Worm (Caenorhabditis elegans) whole organism, late embryonic: ENCODE measurements around the gene F46G10.2.

Experiments
- C08G9.2 ChIP-seq: sonication (generic microtip); optimal IDR thresholded peaks from 2 replicates; lab custom pipeline; 2016; ENCODE audit warnings: mild to moderate bottlenecking, missing genetic modification characterization, moderate library complexity, missing compliant biosample characterization
- C38D4.7 ChIP-seq: fragments of 200-800 bp; sonication (Bioruptor generic); optimal IDR thresholded peaks from 2 replicates; lab custom pipeline; 2018; ENCODE audit warnings: mild to moderate bottlenecking, missing genetic modification characterization, moderate library complexity, missing compliant biosample characterization
- F13H6.1 ChIP-seq: sonication (generic microtip); optimal IDR thresholded peaks from 2 replicates; lab custom pipeline; 2016; ENCODE audit warnings: missing genetic modification characterization, missing compliant biosample characterization
- K02D7.2 ChIP-seq: sonication (generic microtip); optimal IDR thresholded peaks from 2 replicates; lab custom pipeline; 2017; ENCODE audit warnings: mild to moderate bottlenecking, missing genetic modification characterization, missing compliant biosample characterization
- T23F11.4 ChIP-seq: fragments of 200-800 bp; sonication (Bioruptor generic); optimal IDR thresholded peaks from 2 replicates; lab custom pipeline; 2018; ENCODE audit warnings: mild to moderate bottlenecking, missing genetic modification characterization, missing compliant biosample characterization
- Y22D7AL.16 ChIP-seq: sonication (generic microtip); optimal IDR thresholded peaks from 2 replicates; lab custom pipeline; 2016; ENCODE audit warnings: missing genetic modification characterization, missing compliant biosample characterization
- ahr-1 ChIP-seq: sonication (generic microtip); optimal IDR thresholded peaks from 2 replicates; lab custom pipeline; 2016; ENCODE audit warnings: missing genetic modification characterization, missing compliant biosample characterization
- ama-1 ChIP-seq: fragments of 150-350 bp; optimal IDR thresholded peaks from 2 replicates; lab custom pipeline; 2014
- ceh-14 ChIP-seq: sonication (generic microtip); optimal IDR thresholded peaks from 2 replicates; lab custom pipeline; 2016; ENCODE audit warnings: missing genotype, missing genetic modification characterization, missing compliant biosample characterization
- ceh-18 ChIP-seq: sonication (generic microtip); optimal IDR thresholded peaks from 2 replicates; lab custom pipeline; 2016; ENCODE audit warnings: missing genetic modification characterization, missing compliant biosample characterization
- ceh-2 ChIP-seq: sonication (generic microtip); optimal IDR thresholded peaks from 2 replicates; lab custom pipeline; 2016; ENCODE audit warnings: missing genotype, missing genetic modification characterization, missing compliant biosample characterization
- ceh-22 ChIP-seq: sonication (generic microtip); optimal IDR thresholded peaks from 2 replicates; lab custom pipeline; 2017; ENCODE audit warnings: missing biosample characterization, missing genetic modification characterization
- ceh-30 ChIP-seq: fragments of 150-350 bp; optimal IDR thresholded peaks from 2 replicates; lab custom pipeline; 2014; ENCODE audit warnings: missing biosample characterization, missing genetic modification characterization
- ceh-45 ChIP-seq: fragments of 200-800 bp; sonication (Bioruptor generic); IDR thresholded peaks from 2 replicates; pipeline ENCODE4 v1.3.6; 2022; ENCODE audit warnings: missing genetic modification reagents, missing genetic modification characterization, missing compliant biosample characterization
- ceh-48 ChIP-seq: sonication (generic microtip); optimal IDR thresholded peaks from 2 replicates; lab custom pipeline; 2016; ENCODE audit warnings: missing genetic modification characterization, inconsistent platforms, missing compliant biosample characterization
- ceh-6 ChIP-seq: fragments of 200-800 bp; sonication (Bioruptor generic); optimal IDR thresholded peaks from 2 replicates; lab custom pipeline; 2018; ENCODE audit warnings: mild to moderate bottlenecking, missing genetic modification characterization, missing compliant biosample characterization
- che-1 ChIP-seq: sonication (generic microtip); optimal IDR thresholded peaks from 2 replicates; lab custom pipeline; 2016; ENCODE audit warnings: mild to moderate bottlenecking, missing genetic modification characterization, missing compliant biosample characterization
- fkh-10 ChIP-seq: fragments of 150-350 bp; optimal IDR thresholded peaks from 2 replicates; lab custom pipeline; 2014; ENCODE audit warnings: missing biosample characterization, missing genetic modification reagents, missing genetic modification characterization
- fkh-6 ChIP-seq: sonication (generic microtip); optimal IDR thresholded peaks from 2 replicates; lab custom pipeline; 2016; ENCODE audit warnings: missing genetic modification characterization, missing compliant biosample characterization
- hlh-13 ChIP-seq: fragments of 200-800 bp; sonication (Bioruptor generic); optimal IDR thresholded peaks from 2 replicates; lab custom pipeline; 2018; ENCODE audit warnings: mild to moderate bottlenecking, missing genetic modification characterization, missing compliant biosample characterization
- hlh-6 ChIP-seq: sonication (generic microtip); optimal IDR thresholded peaks from 2 replicates; lab custom pipeline; 2016; ENCODE audit warnings: missing genotype, missing genetic modification characterization, missing compliant biosample characterization
- hlh-8 ChIP-seq: sonication (generic microtip); optimal IDR thresholded peaks from 2 replicates; lab custom pipeline; 2016; ENCODE audit warnings: missing genotype, missing genetic modification characterization, missing compliant biosample characterization
- madf-2 ChIP-seq: sonication (generic microtip); optimal IDR thresholded peaks from 2 replicates; lab custom pipeline; 2017; ENCODE audit warnings: missing genetic modification characterization, missing compliant biosample characterization
- nhr-11 ChIP-seq: fragments of 150-350 bp; optimal IDR thresholded peaks from 2 replicates; lab custom pipeline; 2014; ENCODE audit warnings: missing biosample characterization, missing genetic modification characterization
- npax-4 ChIP-seq: sonication (generic microtip); optimal IDR thresholded peaks from 2 replicates; lab custom pipeline; 2016; ENCODE audit warnings: missing genetic modification characterization, missing compliant biosample characterization
- odd-2 ChIP-seq: sonication (generic microtip); optimal IDR thresholded peaks from 2 replicates; lab custom pipeline; 2017; ENCODE audit warnings: antibody characterized with exemption, mild to moderate bottlenecking, missing genetic modification characterization, missing compliant biosample characterization
- pag-3 ChIP-seq: sonication (generic microtip); optimal IDR thresholded peaks from 2 replicates; lab custom pipeline; 2016; ENCODE audit warnings: missing compliant biosample characterization, missing genetic modification characterization, borderline replicate concordance
- pat-9 ChIP-seq: fragments of 200-800 bp; sonication (Bioruptor generic); optimal IDR thresholded peaks from 2 replicates; lab custom pipeline; 2018; ENCODE audit warnings: mild to moderate bottlenecking, missing genetic modification characterization, moderate library complexity, missing compliant biosample characterization
- pax-1 ChIP-seq: fragments of 150-350 bp; optimal IDR thresholded peaks from 2 replicates; lab custom pipeline; 2014; ENCODE audit warnings: missing biosample characterization, missing genetic modification characterization
- pha-2 ChIP-seq: sonication (generic microtip); optimal IDR thresholded peaks from 2 replicates; lab custom pipeline; 2017; ENCODE audit warnings: mild to moderate bottlenecking, missing genetic modification characterization, missing compliant biosample characterization
- pha-4 ChIP-seq: fragments of 150-350 bp; optimal IDR thresholded peaks from 2 replicates; lab custom pipeline; 2018; ENCODE audit warnings: missing biosample characterization, missing genetic modification reagents, missing genetic modification characterization
- pqm-1 ChIP-seq: sonication (generic microtip); optimal IDR thresholded peaks from 2 replicates; lab custom pipeline; 2016; ENCODE audit warnings: missing genetic modification characterization, missing compliant biosample characterization
- pros-1 ChIP-seq: fragments of 150-350 bp; optimal IDR thresholded peaks from 2 replicates; lab custom pipeline; 2014; ENCODE audit warnings: missing biosample characterization, missing genetic modification reagents, missing genetic modification characterization
- ref-2 ChIP-seq: sonication (generic microtip); optimal IDR thresholded peaks from 2 replicates; lab custom pipeline; 2016; ENCODE audit warnings: missing genetic modification characterization, missing compliant biosample characterization
- rnt-1 ChIP-seq: sonication (generic microtip); optimal IDR thresholded peaks from 2 replicates; lab custom pipeline; 2016; ENCODE audit warnings: missing genetic modification characterization, missing compliant biosample characterization
- sox-4 ChIP-seq: sonication (generic microtip); optimal IDR thresholded peaks from 2 replicates; lab custom pipeline; 2017; ENCODE audit warnings: mild to moderate bottlenecking, missing genetic modification characterization, inconsistent platforms, missing compliant biosample characterization
- syd-9 ChIP-seq: sonication (generic microtip); optimal IDR thresholded peaks from 2 replicates; lab custom pipeline; 2016; ENCODE audit warnings: mild to moderate bottlenecking, missing genetic modification characterization, moderate library complexity, missing compliant biosample characterization
- tbx-7 ChIP-seq: sonication (generic microtip); optimal IDR thresholded peaks from 2 replicates; lab custom pipeline; 2016; ENCODE audit warnings: missing genotype, missing genetic modification characterization, missing compliant biosample characterization
- ttx-3 ChIP-seq: sonication (generic microtip); optimal IDR thresholded peaks from 2 replicates; lab custom pipeline; 2016; ENCODE audit warnings: missing genetic modification reagents, missing genetic modification characterization, missing compliant biosample characterization
- unc-86 ChIP-seq: sonication (generic microtip); optimal IDR thresholded peaks from 2 replicates; lab custom pipeline; 2016; ENCODE audit warnings: missing genetic modification characterization, missing compliant biosample characterization

Gene F46G10.2

DNA sequence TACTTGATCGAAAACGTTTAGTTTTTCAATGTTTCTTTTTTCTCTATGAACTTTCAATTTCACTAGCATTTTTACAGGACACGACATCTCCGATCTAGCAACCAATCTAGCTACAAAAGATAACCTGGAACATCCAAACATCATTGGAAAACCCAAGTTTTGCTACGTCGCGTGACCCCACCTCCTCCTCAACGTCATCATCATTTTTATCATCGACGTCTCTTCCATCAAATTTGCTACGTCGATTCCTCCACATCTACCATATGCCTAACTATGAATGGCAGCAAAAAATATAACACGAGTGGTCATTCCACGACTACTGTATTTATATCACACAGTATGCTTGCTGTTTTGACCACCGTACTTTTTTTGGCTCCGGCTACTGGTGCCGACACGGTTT lies at the start of gene F46G10.2:
F46G10.2 (plus strand) TSS at position 78 of the 400 bp plus-strand sequence.
- TF ChIP-seq ceh-14 (no peak), pax-1 (tag; lab: Kevin White, UChicago) (no peak), ref-2 (tag; lab: Kevin White, UChicago) (no peak), F13H6.1 (tag; lab: Kevin White, UChicago) (no peak), unc-86 (tag; lab: Kevin White, UChicago) (no peak), T23F11.4 (GFP tag; lab: Kevin White, UChicago) (no peak), ttx-3 (no peak), pha-2 (tag; lab: Kevin White, UChicago) (no peak), npax-4 (no peak), ceh-18 (tag; lab: Kevin White, UChicago) (no peak), fkh-10 (GFP tag; lab: Kevin White, UChicago) (no peak), tbx-7 (tag; lab: Kevin White, UChicago) (no peak), syd-9 (no peak), ceh-22 (tag; lab: Kevin White, UChicago) (no peak), sox-4 (tag; lab: Kevin White, UChicago) (no peak), ceh-6 (GFP tag; lab: Kevin White, UChicago) (no peak), nhr-11 (tag; lab: Kevin White, UChicago) (no peak)

ce11 chrX:13274102-13274501 lies 48.7 kb upstream of the F46G10.2 start, which contains the start of gene cyp-14A3:
Gene cyp-14A3, minus strand, starts transcription at chrX:13274202.
- TF ChIP-seq C08G9.2 (tag; lab: Kevin White, UChicago), result no peak
- no peak for TF ChIP-seq F13H6.1 (tag; lab: Kevin White, UChicago)
- TF ChIP-seq sox-4 (tag; lab: Kevin White, UChicago), result no peak
- no peak for TF ChIP-seq hlh-13
- no peak for TF ChIP-seq ama-1
- TF ChIP-seq ceh-30 (tag; lab: Kevin White, UChicago), result no peak
- TF ChIP-seq K02D7.2, result no peak
- TF ChIP-seq fkh-6 (tag; lab: Kevin White, UChicago), result no peak
- TF ChIP-seq pqm-1 (tag; lab: Kevin White, UChicago), result no peak
- TF ChIP-seq pros-1 (tag; lab: Kevin White, UChicago), result no peak
- no peak for TF ChIP-seq hlh-8

ce11 chrX:13278876-13279275 lies 43.9 kb upstream of the F46G10.2 start, which contains the start of gene phf-33:
Gene phf-33, minus strand, starts transcription at chrX:13278976.
- no peak for TF ChIP-seq ceh-48 (tag; lab: Kevin White, UChicago)
- no peak for TF ChIP-seq pha-4 (tag; lab: Kevin White, UChicago)
- TF ChIP-seq tbx-7 (tag; lab: Kevin White, UChicago), result no peak
- no peak for TF ChIP-seq ceh-45
- TF ChIP-seq madf-2 (tag; lab: Kevin White, UChicago), result no peak
- TF ChIP-seq C08G9.2 (tag; lab: Kevin White, UChicago), result no peak
- TF ChIP-seq pax-1 (tag; lab: Kevin White, UChicago), result no peak
- no peak for TF ChIP-seq rnt-1 (tag; lab: Kevin White, UChicago)
- TF ChIP-seq ttx-3, result no peak
- no peak for TF ChIP-seq pat-9 (tag; lab: Kevin White, UChicago)
- no peak for TF ChIP-seq fkh-6 (tag; lab: Kevin White, UChicago)
- TF ChIP-seq che-1 (tag; lab: Kevin White, UChicago), result no peak
- no peak for TF ChIP-seq K02D7.2

DNA sequence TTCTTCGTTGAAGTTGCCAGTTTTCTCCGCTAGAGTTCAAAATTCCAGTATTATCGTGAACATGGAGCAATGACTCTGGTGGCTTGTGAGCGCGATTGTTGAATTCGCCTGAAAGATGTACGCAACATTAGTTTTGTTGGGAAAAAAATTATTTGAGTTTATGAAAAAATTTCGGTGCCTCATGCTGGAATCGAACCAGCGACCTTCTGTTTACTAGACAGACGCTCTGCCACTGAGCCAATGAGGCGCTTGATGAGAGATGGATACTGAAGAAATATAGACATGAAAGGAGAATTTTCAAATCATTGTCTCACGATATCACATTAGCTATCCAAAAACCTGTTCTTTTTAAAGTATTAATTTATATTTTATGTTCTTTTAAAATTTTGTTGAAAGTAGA lies 39.3 kb upstream of the F46G10.2 start:
- TF ChIP-seq T23F11.4 (GFP tag; lab: Kevin White, UChicago) (no peak), ahr-1 (tag; lab: Kevin White, UChicago) (no peak), K02D7.2 (no peak), odd-2 (tag; lab: Kevin White, UChicago) (no peak), pag-3 (tag; lab: Kevin White, UChicago) (no peak), Y22D7AL.16 (tag; lab: Kevin White, UChicago) (no peak), hlh-6 (tag; lab: Kevin White, UChicago) (no peak), ceh-45 (no peak), ceh-18 (tag; lab: Kevin White, UChicago) (no peak), unc-86 (tag; lab: Kevin White, UChicago) (no peak), syd-9 (no peak), C38D4.7 (GFP tag; lab: Kevin White, UChicago) (no peak), ceh-2 (tag; lab: Kevin White, UChicago) (no peak), npax-4 (no peak)
